Fruit fly (Drosophila melanogaster): ENCODE data around the gene Iml1.

Iml1 gene

dm6 chr3L:1549148-1549547 is 15.3 kb upstream of the Iml1 start (continued):
- TF ChIP-seq org-1 (GFP tag; optimal IDR thresholded peaks at IDR 0.05) (no peak), CG5180 (GFP tag; optimal IDR thresholded peaks at IDR 0.05) (no peak), Camta (GFP tag; optimal IDR thresholded peaks at IDR 0.05) (no peak), NC2β (GFP tag; optimal IDR thresholded peaks at IDR 0.05) (no peak), CG42726 (GFP tag; IDR thresholded peaks at IDR 0.05; ENCODE audit: partially characterized antibody) (no peak), CG34422 (GFP tag; IDR thresholded peaks at IDR 0.05) (peak; percentile 18; the same call in 1 of the 3 replicates), BEAF-32 (GFP tag; optimal IDR thresholded peaks at IDR 0.05) (no peak), croc (GFP tag; conservative IDR thresholded peaks at IDR 0.05) (no peak), CG18764 (GFP tag; optimal IDR thresholded peaks at IDR 0.05) (no peak), ase (GFP tag; IDR thresholded peaks at IDR 0.05) (no peak), bbx (GFP tag; IDR thresholded peaks at IDR 0.05; ENCODE audit: partially characterized antibody) (no peak), CG11696 (GFP tag; IDR thresholded peaks at IDR 0.05) (peak; percentile 22; the same call in 1 of the 2 replicates), CG10321 (GFP tag; IDR thresholded peaks at IDR 0.05) (no peak), CG13775 (GFP tag; optimal IDR thresholded peaks at IDR 0.05) (peak; percentile 42), sens (GFP tag) (peak; percentile 82), Xrp1 (GFP tag; IDR thresholded peaks at IDR 0.05) (peak; percentile 53), CoRest (tag; optimal IDR thresholded peaks at IDR 0.05) (peak; percentile 25), cas (GFP tag; IDR thresholded peaks at IDR 0.05) (no peak), da (GFP tag; optimal IDR thresholded peaks at IDR 0.05) (no peak), nau (GFP tag; optimal IDR thresholded peaks at IDR 0.05) (no peak), rib (GFP tag; IDR thresholded peaks at IDR 0.05) (no peak), CG7928 (GFP tag; optimal IDR thresholded peaks at IDR 0.05) (no peak), knrl (GFP tag; IDR thresholded peaks at IDR 0.05; ENCODE audit: partially characterized antibody) (no peak), CG6272 (GFP tag; IDR thresholded peaks at IDR 0.05) (no peak), gcm (GFP tag; optimal IDR thresholded peaks at IDR 0.05) (no peak), CG1603 (tag; optimal IDR thresholded peaks at IDR 0.05) (no peak), gsb (GFP tag; IDR thresholded peaks at IDR 0.05) (no peak), NC2α (GFP tag; optimal IDR thresholded peaks at IDR 0.05) (no peak), CkIIα-i1 (GFP tag; IDR thresholded peaks at IDR 0.05) (no peak), CG3281 (GFP tag; optimal IDR thresholded peaks at IDR 0.05) (peak; percentile 6), repo (GFP tag; optimal IDR thresholded peaks at IDR 0.05) (no peak), GATAe (GFP tag; conservative IDR thresholded peaks at IDR 0.05) (no peak), CG12769 (tag; optimal IDR thresholded peaks at IDR 0.05) (peak; percentile 81), emc (GFP tag; optimal IDR thresholded peaks at IDR 0.05) (no peak), CG8290 (GFP tag; optimal IDR thresholded peaks at IDR 0.05) (no peak), CG8290 (tag; optimal IDR thresholded peaks at IDR 0.05) (peak in 1 of 2 experiments; percentile 36), CG7786 (GFP tag; optimal IDR thresholded peaks at IDR 0.05) (no peak), Hr3 (GFP tag; optimal IDR thresholded peaks at IDR 0.05) (no peak), CG11504 (tag; optimal IDR thresholded peaks at IDR 0.05) (peak; percentile 35), zfh2 (GFP tag; optimal IDR thresholded peaks at IDR 0.05) (no peak), gem (tag; optimal IDR thresholded peaks at IDR 0.05) (peak; percentile 46), grn (GFP tag; optimal IDR thresholded peaks at IDR 0.05) (no peak), Bgb (GFP tag; IDR thresholded peaks at IDR 0.05; ENCODE audit: partially characterized antibody) (no peak), CG16813 (GFP tag; IDR thresholded peaks at IDR 0.05; ENCODE audit: partially characterized antibody) (no peak), Lim3 (GFP tag; IDR thresholded peaks at IDR 0.05) (no peak), CG6254 (GFP tag; optimal IDR thresholded peaks at IDR 0.05) (no peak), bcd (GFP tag; optimal IDR thresholded peaks at IDR 0.05) (peak; percentile 29), CG6654 (GFP tag; optimal IDR thresholded peaks at IDR 0.05) (no peak), pan (optimal IDR thresholded peaks at IDR 0.05) (no peak), pan (GFP tag; optimal IDR thresholded peaks at IDR 0.05 in 1 of 2, IDR thresholded peaks at IDR 0.05 in 1 of 2) (no peak), CG12155 (GFP tag; optimal IDR thresholded peaks at IDR 0.05) (peak; percentile 5), CG8089 (GFP tag; optimal IDR thresholded peaks at IDR 0.05) (no peak), row (GFP tag; IDR thresholded peaks at IDR 0.05) (peak; percentile 54)

Data from whole organism, embryonic.